Fruit fly (Drosophila melanogaster) whole organism: Measurements from ENCODE around the gene CG10621.

Experiments
- CG8478 ChIP-seq: fragments of >200 bp; optimal IDR thresholded peaks from 2 replicates; lab custom pipeline; 2018; ENCODE audit warnings: inconsistent platforms
- EcR ChIP-seq, 2 experiments: fragments of >200 bp; optimal IDR thresholded peaks; 2 replicates each; lab custom pipeline; 2017; ENCODE audit warnings: missing biosample characterization in 2 of 2, missing genetic modification characterization in 2 of 2, missing genetic modification reagents in 2 of 2
- psq ChIP-seq: fragments of >200 bp; optimal IDR thresholded peaks from 2 replicates; lab custom pipeline; 2017
- usp ChIP-seq: fragments of >200 bp; optimal IDR thresholded peaks from 2 replicates; lab custom pipeline; 2017; ENCODE audit warnings: missing biosample characterization, missing genetic modification characterization, mixed read lengths

DNA sequence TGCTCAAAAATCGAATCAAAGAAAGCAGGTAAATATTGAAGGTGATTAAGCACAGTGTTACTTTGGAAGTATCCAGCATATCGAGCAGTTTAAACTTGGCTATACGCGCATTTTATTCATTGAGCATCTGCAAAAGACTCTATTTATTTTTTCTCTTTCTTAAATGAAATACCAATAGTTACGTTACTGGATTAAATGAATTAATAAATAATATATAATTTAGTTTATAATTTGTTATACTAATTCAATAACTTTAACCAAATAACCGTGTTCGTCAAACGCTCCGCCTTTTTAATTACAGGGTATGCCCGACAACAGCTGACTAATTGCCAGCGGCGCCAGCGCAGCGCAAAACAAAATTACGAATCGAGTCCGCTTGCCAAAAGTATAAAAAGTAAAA is 12.6 kb upstream of the CG10621 start:
- no peak for TF ChIP-seq usp (GFP tag; lab: Kevin White, UChicago)
- no peak for TF ChIP-seq EcR (GFP tag; optimal IDR thresholded peaks at IDR 0.05; lab: Kevin White, UChicago)
- no peak for TF ChIP-seq psq (lab: Kevin White, UChicago)
- TF ChIP-seq CG8478 = no peak
